Fruit fly (Drosophila melanogaster): ENCODE results near the gene X11L.

dm6 chrX:17651216-17651997 lies 52.0 kb downstream of the X11L start:
- TF ChIP-seq Opbp (GFP tag; IDR thresholded peaks at IDR 0.05; ENCODE audit: partially characterized antibody), result no peak
- no peak for TF ChIP-seq wdn (GFP tag; IDR thresholded peaks at IDR 0.05)
- TF ChIP-seq CG4328 (GFP tag; optimal IDR thresholded peaks at IDR 0.05), result no peak
- peak; percentile 19 for TF ChIP-seq ewg (GFP tag; optimal IDR thresholded peaks at IDR 0.05)
- TF ChIP-seq CG16813 (GFP tag; IDR thresholded peaks at IDR 0.05; ENCODE audit: partially characterized antibody), result no peak
- TF ChIP-seq CG6765 (GFP tag; optimal IDR thresholded peaks at IDR 0.05), result no peak
- TF ChIP-seq CG13894 (tag; optimal IDR thresholded peaks at IDR 0.05), result no peak
- no peak for TF ChIP-seq fd102C (GFP tag; optimal IDR thresholded peaks at IDR 0.05)
- no peak for TF ChIP-seq fd3F (GFP tag; optimal IDR thresholded peaks at IDR 0.05)

Data from whole organism, embryonic.